Worm (Caenorhabditis elegans) whole organism, mixed stage, embryonic: Measurements from ENCODE around the gene VB0395L.1.

Experiments used
- M03D4.4 ChIP-seq: sonication (generic microtip); optimal IDR thresholded peaks from 2 replicates; lab custom pipeline; 2017; ENCODE audit warnings: mild to moderate bottlenecking, missing genetic modification characterization, missing compliant biosample characterization
- blmp-1 ChIP-seq: fragments of 150-350 bp; optimal IDR thresholded peaks from 2 replicates; lab custom pipeline; 2014; ENCODE audit warnings: missing biosample characterization, missing genetic modification characterization
- ceh-43 ChIP-seq: fragments of 200-800 bp; sonication (Bioruptor generic); optimal IDR thresholded peaks from 2 replicates; lab custom pipeline; 2018; ENCODE audit warnings: mild to moderate bottlenecking, missing genetic modification characterization, moderate library complexity, missing compliant biosample characterization
- ceh-83 ChIP-seq: fragments of 200-800 bp; sonication (Bioruptor generic); optimal IDR thresholded peaks from 2 replicates; lab custom pipeline; 2018; ENCODE audit warnings: mild to moderate bottlenecking, missing genetic modification characterization, missing compliant biosample characterization
- ces-1 ChIP-seq: fragments of 150-350 bp; optimal IDR thresholded peaks from 2 replicates; lab custom pipeline; 2014; ENCODE audit warnings: missing biosample characterization, missing genetic modification reagents, missing genetic modification characterization
- cnd-1 ChIP-seq: fragments of 200-800 bp; sonication (Bioruptor generic); optimal IDR thresholded peaks from 2 replicates; lab custom pipeline; 2018; ENCODE audit warnings: mild to moderate bottlenecking, missing genetic modification characterization, missing compliant biosample characterization
- drap-1 ChIP-seq: fragments of 200-800 bp; sonication (Bioruptor generic); optimal IDR thresholded peaks from 3 replicates; lab custom pipeline; 2018; ENCODE audit warnings: mild to moderate bottlenecking, missing genetic modification characterization, missing compliant biosample characterization
- elt-1 ChIP-seq: sonication (generic microtip); optimal IDR thresholded peaks from 2 replicates; lab custom pipeline; 2017; ENCODE audit warnings: missing genetic modification characterization, mild to moderate bottlenecking, missing compliant biosample characterization, antibody characterized with exemption, moderate library complexity, borderline replicate concordance; ENCODE audit not compliant: insufficient read depth
- elt-3 ChIP-seq: fragments of 150-350 bp; optimal IDR thresholded peaks from 2 replicates; lab custom pipeline; 2014; ENCODE audit warnings: missing biosample characterization, missing genetic modification characterization
- ham-2 ChIP-seq: fragments of 200-800 bp; sonication (Bioruptor generic); optimal IDR thresholded peaks from 2 replicates; lab custom pipeline; 2018; ENCODE audit warnings: mild to moderate bottlenecking, missing genetic modification characterization, missing compliant biosample characterization
- hlh-1 ChIP-seq: fragments of 150-350 bp; optimal IDR thresholded peaks from 2 replicates; lab custom pipeline; 2014; ENCODE audit warnings: missing biosample characterization, missing genetic modification reagents, missing genetic modification characterization
- lin-13 ChIP-seq: fragments of 150-350 bp; optimal IDR thresholded peaks from 2 replicates; lab custom pipeline; 2014; ENCODE audit warnings: missing biosample characterization, missing genetic modification characterization
- lin-32 ChIP-seq: fragments of 200-800 bp; sonication (Bioruptor generic); optimal IDR thresholded peaks from 2 replicates; lab custom pipeline; 2018; ENCODE audit warnings: mild to moderate bottlenecking, missing genetic modification characterization, missing compliant biosample characterization
- lsy-2 ChIP-seq: fragments of 150-350 bp; optimal IDR thresholded peaks from 2 replicates; lab custom pipeline; 2014; ENCODE audit warnings: missing biosample characterization, missing genetic modification characterization
- mab-5 ChIP-seq: fragments of 150-350 bp; optimal IDR thresholded peaks from 2 replicates; lab custom pipeline; 2014; ENCODE audit warnings: missing biosample characterization, missing genetic modification characterization
- mep-1 ChIP-seq: fragments of 150-350 bp; optimal IDR thresholded peaks from 2 replicates; lab custom pipeline; 2017; ENCODE audit warnings: missing biosample characterization, missing genetic modification reagents, missing genetic modification characterization, inconsistent platforms
- mls-2 ChIP-seq: sonication (generic microtip); optimal IDR thresholded peaks from 2 replicates; lab custom pipeline; 2016; ENCODE audit warnings: mild to moderate bottlenecking, missing genetic modification characterization, moderate library complexity, missing compliant biosample characterization
- nhr-12 ChIP-seq: fragments of 150-350 bp; optimal IDR thresholded peaks from 2 replicates; lab custom pipeline; 2014; ENCODE audit warnings: missing biosample characterization, missing genetic modification characterization
- nhr-2 ChIP-seq: fragments of 150-350 bp; optimal IDR thresholded peaks from 2 replicates; lab custom pipeline; 2014; ENCODE audit warnings: missing biosample characterization, missing genetic modification characterization
- nhr-237 ChIP-seq: fragments of 150-350 bp; optimal IDR thresholded peaks from 2 replicates; lab custom pipeline; 2014; ENCODE audit warnings: missing biosample characterization, missing genetic modification characterization
- nhr-28 ChIP-seq: fragments of 150-350 bp; optimal IDR thresholded peaks from 2 replicates; lab custom pipeline; 2014; ENCODE audit warnings: missing biosample characterization, missing genetic modification characterization
- nhr-76 ChIP-seq: sonication (generic microtip); optimal IDR thresholded peaks from 2 replicates; lab custom pipeline; 2017; ENCODE audit warnings: missing biosample characterization, missing genetic modification characterization
- pha-4 ChIP-seq: fragments of 150-350 bp; optimal IDR thresholded peaks from 2 replicates; lab custom pipeline; 2018; ENCODE audit warnings: missing biosample characterization, missing genetic modification reagents, missing genetic modification characterization
- sem-2 ChIP-seq: fragments of 200-800 bp; sonication (Bioruptor generic); optimal IDR thresholded peaks from 2 replicates; lab custom pipeline; 2018; ENCODE audit warnings: mild to moderate bottlenecking, missing genetic modification characterization, missing compliant biosample characterization
- sptf-1 ChIP-seq: sonication (generic microtip); optimal IDR thresholded peaks from 2 replicates; lab custom pipeline; 2017; ENCODE audit warnings: mild to moderate bottlenecking, missing genetic modification characterization, moderate library complexity, missing compliant biosample characterization
- tbx-8 ChIP-seq: fragments of 200-800 bp; sonication (Bioruptor generic); optimal IDR thresholded peaks from 2 replicates; lab custom pipeline; 2018; ENCODE audit warnings: mild to moderate bottlenecking, missing genetic modification characterization, moderate library complexity, missing compliant biosample characterization
- unc-120 ChIP-seq: sonication (generic microtip); optimal IDR thresholded peaks from 2 replicates; lab custom pipeline; 2017; ENCODE audit warnings: missing genetic modification characterization, missing compliant biosample characterization; ENCODE audit not compliant: poor library complexity, severe bottlenecking
- unc-39 ChIP-seq: fragments of 150-350 bp; optimal IDR thresholded peaks from 2 replicates; lab custom pipeline; 2014; ENCODE audit warnings: missing biosample characterization, missing genetic modification characterization
- zip-8 ChIP-seq: fragments of 150-350 bp; optimal IDR thresholded peaks from 2 replicates; lab custom pipeline; 2014; ENCODE audit warnings: missing biosample characterization, missing genetic modification characterization
- ztf-11 ChIP-seq: fragments of 150-350 bp; optimal IDR thresholded peaks from 2 replicates; lab custom pipeline; 2014; ENCODE audit warnings: missing biosample characterization, missing genetic modification characterization

Gene VB0395L.1

ce11 chrX:16055245-16055644, 38.5 kb upstream of the VB0395L.1 start, which contains the start of gene T27A8.7:
Gene T27A8.7 (plus strand): TSS chrX:16055545.
- TF ChIP-seq nhr-76 (tag; lab: Kevin White, UChicago) (no peak), blmp-1 (tag; lab: Kevin White, UChicago) (no peak), sptf-1 (tag; lab: Kevin White, UChicago) (no peak), ztf-11 (tag; lab: Kevin White, UChicago) (no peak), unc-39 (tag; lab: Kevin White, UChicago) (no peak), unc-120 (no peak), elt-3 (no peak)

DNA sequence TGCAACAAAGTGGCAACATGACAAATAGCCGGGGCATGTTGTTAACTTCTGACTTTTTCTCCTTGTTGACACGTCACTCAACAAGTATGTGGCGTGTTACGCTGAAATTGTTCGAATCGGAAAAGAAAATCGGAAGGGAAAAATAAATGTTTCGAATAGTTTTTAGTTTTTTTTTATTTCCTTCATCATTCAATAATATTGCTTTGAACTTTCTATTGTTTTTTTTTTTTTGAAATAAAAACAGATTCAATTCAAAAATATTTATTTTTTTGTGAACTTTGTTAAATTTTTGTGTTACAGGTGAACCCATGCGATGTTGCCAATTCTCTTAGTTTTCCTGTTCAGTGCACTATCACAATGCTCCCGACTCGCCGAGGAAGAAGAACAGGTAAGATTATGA, 32.8 kb upstream of the VB0395L.1 start, which contains the start of gene cpd-2:
cpd-2 (plus strand) TSS at position 301 of the 400 bp plus-strand sequence.
- TF ChIP-seq cnd-1 (tag; lab: Kevin White, UChicago), result no peak

- TF ChIP-seq mab-5 (tag; lab: Kevin White, UChicago) (no peak), ceh-43 (GFP tag; lab: Kevin White, UChicago) (no peak), elt-1 (tag; lab: Kevin White, UChicago) (no peak), sem-2 (GFP tag; lab: Kevin White, UChicago) (no peak), lin-13 (tag; lab: Kevin White, UChicago) (no peak), nhr-76 (tag; lab: Kevin White, UChicago) (no peak), drap-1 (no peak), nhr-28 (no peak), lsy-2 (no peak)
These were observed 29.6 kb upstream of the VB0395L.1 start for ce11 chrX:16046379-16046778.

ce11 chrX:16044325-16044724, 27.5 kb upstream of the VB0395L.1 start:
- peak; percentile 28 for TF ChIP-seq ces-1 (GFP tag; lab: Kevin White, UChicago)
- peak; percentile 72 for TF ChIP-seq hlh-1
- TF ChIP-seq blmp-1 (tag; lab: Kevin White, UChicago), result no peak
- TF ChIP-seq lsy-2, result no peak
- TF ChIP-seq, all 35 proteins: peak for 2

- TF ChIP-seq lin-32 (GFP tag; lab: Kevin White, UChicago) (no peak), nhr-12 (tag; lab: Kevin White, UChicago) (no peak), nhr-76 (tag; lab: Kevin White, UChicago) (no peak), nhr-237 (tag; lab: Kevin White, UChicago) (no peak), elt-3 (no peak), unc-39 (tag; lab: Kevin White, UChicago) (no peak), tbx-8 (GFP tag; lab: Kevin White, UChicago) (no peak), sptf-1 (tag; lab: Kevin White, UChicago) (no peak), pha-4 (tag; lab: Kevin White, UChicago) (no peak), ces-1 (GFP tag; lab: Kevin White, UChicago) (no peak), elt-1 (tag; lab: Kevin White, UChicago) (no peak), zip-8 (tag; lab: Kevin White, UChicago) (no peak), cnd-1 (tag; lab: Kevin White, UChicago) (no peak), ceh-43 (GFP tag; lab: Kevin White, UChicago) (no peak), nhr-2 (tag; lab: Kevin White, UChicago) (no peak), M03D4.4 (tag; lab: Kevin White, UChicago) (no peak), hlh-1 (no peak)
- TF ChIP-seq, all 35 proteins: peak for 0
These were observed 25.7 kb upstream of the VB0395L.1 start for ce11 chrX:16042480-16042879.

- TF ChIP-seq hlh-1, result no peak
- no peak for TF ChIP-seq ceh-83 (GFP tag; lab: Kevin White, UChicago)
- no peak for TF ChIP-seq mep-1 (tag; lab: Kevin White, UChicago)
These were observed 25.0 kb upstream of the VB0395L.1 start for ce11 chrX:16041808-16042207.

- TF ChIP-seq nhr-237 (tag; lab: Kevin White, UChicago) (no peak), mep-1 (tag; lab: Kevin White, UChicago) (peak; percentile 12), unc-120 (peak; percentile 14), M03D4.4 (tag; lab: Kevin White, UChicago) (peak; percentile 64), cnd-1 (tag; lab: Kevin White, UChicago) (peak; percentile 27), sem-2 (GFP tag; lab: Kevin White, UChicago) (no peak), sptf-1 (tag; lab: Kevin White, UChicago) (peak; percentile 74), hlh-1 (peak; percentile 60), mls-2 (tag; lab: Kevin White, UChicago) (peak; percentile 64), ham-2 (GFP tag; lab: Kevin White, UChicago) (peak; percentile 20), nhr-28 (no peak), ces-1 (GFP tag; lab: Kevin White, UChicago) (peak; percentile 85)
These were observed 23.5 kb upstream of the VB0395L.1 start, which contains the start of gene B0395.3 for ce11 chrX:16040207-16040716. Gene B0395.3 (minus strand): TSS chrX:16040257.
